Worm (Caenorhabditis elegans) whole organism, late embryonic: ENCODE data around the gene ebp-2.

ENCODE experiments used
- F13H6.1 ChIP-seq: sonication (generic microtip); optimal IDR thresholded peaks from 2 replicates; lab custom pipeline; 2016; ENCODE audit warnings: missing genetic modification characterization, missing compliant biosample characterization
- ceh-18 ChIP-seq: sonication (generic microtip); optimal IDR thresholded peaks from 2 replicates; lab custom pipeline; 2016; ENCODE audit warnings: missing genetic modification characterization, missing compliant biosample characterization
- ceh-30 ChIP-seq: fragments of 150-350 bp; optimal IDR thresholded peaks from 2 replicates; lab custom pipeline; 2014; ENCODE audit warnings: missing biosample characterization, missing genetic modification characterization
- ceh-31 ChIP-seq: sonication (generic microtip); optimal IDR thresholded peaks from 2 replicates; lab custom pipeline; 2016; ENCODE audit warnings: missing genetic modification characterization, missing compliant biosample characterization
- ceh-48 ChIP-seq: sonication (generic microtip); optimal IDR thresholded peaks from 2 replicates; lab custom pipeline; 2016; ENCODE audit warnings: missing genetic modification characterization, inconsistent platforms, missing compliant biosample characterization
- dmd-4 ChIP-seq: sonication (generic microtip); optimal IDR thresholded peaks from 2 replicates; lab custom pipeline; 2016; ENCODE audit warnings: borderline replicate concordance, missing genetic modification characterization, missing compliant biosample characterization
- dve-1 ChIP-seq: sonication (generic microtip); optimal IDR thresholded peaks from 2 replicates; lab custom pipeline; 2017; ENCODE audit warnings: antibody characterized with exemption, mild to moderate bottlenecking, missing genetic modification characterization, missing compliant biosample characterization
- fkh-10 ChIP-seq: fragments of 150-350 bp; optimal IDR thresholded peaks from 2 replicates; lab custom pipeline; 2014; ENCODE audit warnings: missing biosample characterization, missing genetic modification reagents, missing genetic modification characterization
- hlh-13 ChIP-seq: fragments of 200-800 bp; sonication (Bioruptor generic); optimal IDR thresholded peaks from 2 replicates; lab custom pipeline; 2018; ENCODE audit warnings: mild to moderate bottlenecking, missing genetic modification characterization, missing compliant biosample characterization
- madf-2 ChIP-seq: sonication (generic microtip); optimal IDR thresholded peaks from 2 replicates; lab custom pipeline; 2017; ENCODE audit warnings: missing genetic modification characterization, missing compliant biosample characterization

- TF ChIP-seq ceh-48: no peak
- TF ChIP-seq madf-2 (tag; lab: Kevin White, UChicago): no peak
- no peak for TF ChIP-seq hlh-13 (GFP tag; lab: Kevin White, UChicago)
- TF ChIP-seq ceh-18 (tag; lab: Kevin White, UChicago): no peak
- TF ChIP-seq dmd-4 (tag; lab: Kevin White, UChicago): no peak
- no peak for TF ChIP-seq ceh-31 (tag; lab: Kevin White, UChicago)
- TF ChIP-seq fkh-10 (GFP tag; lab: Kevin White, UChicago): no peak
- TF ChIP-seq ceh-30 (tag; lab: Kevin White, UChicago): no peak
- TF ChIP-seq F13H6.1: no peak
- no peak for TF ChIP-seq dve-1 (tag; lab: Kevin White, UChicago)
Observed at ce11 chrII:11486698-11487234, 44.2 kb downstream of the ebp-2 start, which contains the start of gene ttr-18.
